Worm (Caenorhabditis elegans) whole organism, midembryonic: ENCODE data around the gene K11H12.11.

Experiments used
- T22C8.4 ChIP-seq: fragments of 200-800 bp; sonication (Bioruptor generic); IDR thresholded peaks from 2 replicates; pipeline ENCODE4 v1.3.6; 2022; ENCODE audit warnings: missing genetic modification characterization, missing compliant biosample characterization
- cog-1 ChIP-seq: sonication (generic microtip); optimal IDR thresholded peaks from 2 replicates; lab custom pipeline; 2016; ENCODE audit warnings: missing genetic modification characterization, missing compliant biosample characterization
- flt-1 ChIP-seq: fragments of 200-800 bp; sonication (Bioruptor generic); IDR thresholded peaks from 2 replicates; pipeline ENCODE4 v1.3.6; 2022; ENCODE audit warnings: missing genetic modification characterization, missing compliant biosample characterization
- klf-2 ChIP-seq: fragments of 200-800 bp; sonication (Bioruptor generic); conservative IDR thresholded peaks from 2 replicates; pipeline ENCODE4 v1.3.6; 2022; ENCODE audit warnings: missing genetic modification reagents, missing genetic modification characterization, missing compliant biosample characterization
- med-1 ChIP-seq: sonication (generic microtip); optimal IDR thresholded peaks from 2 replicates; lab custom pipeline; 2017; ENCODE audit warnings: missing genetic modification characterization, mild to moderate bottlenecking, missing compliant biosample characterization, antibody characterized with exemption, missing genetic modification reagents; ENCODE audit not compliant: insufficient read depth
- ref-1 ChIP-seq: fragments of 200-800 bp; sonication (Bioruptor generic); conservative IDR thresholded peaks from 2 replicates; pipeline ENCODE4 v1.3.6; 2022; ENCODE audit warnings: missing genetic modification reagents, missing genetic modification characterization, missing compliant biosample characterization
- tab-1 ChIP-seq: fragments of 200-800 bp; sonication (Bioruptor generic); IDR thresholded peaks from 2 replicates; pipeline ENCODE4 v1.3.6; 2022; ENCODE audit warnings: missing genetic modification characterization, missing compliant biosample characterization
- ztf-23 ChIP-seq: fragments of 200-800 bp; sonication (Bioruptor generic); IDR thresholded peaks from 2 replicates; pipeline ENCODE4 v1.3.6; 2022; ENCODE audit warnings: missing genetic modification reagents, missing genetic modification characterization, missing compliant biosample characterization
- ztf-29 ChIP-seq: fragments of 200-800 bp; sonication (Bioruptor generic); IDR thresholded peaks from 2 replicates; pipeline ENCODE4 v1.3.6; 2022; ENCODE audit warnings: missing genetic modification reagents, missing genetic modification characterization, missing compliant biosample characterization

The K11H12.11 gene

DNA sequence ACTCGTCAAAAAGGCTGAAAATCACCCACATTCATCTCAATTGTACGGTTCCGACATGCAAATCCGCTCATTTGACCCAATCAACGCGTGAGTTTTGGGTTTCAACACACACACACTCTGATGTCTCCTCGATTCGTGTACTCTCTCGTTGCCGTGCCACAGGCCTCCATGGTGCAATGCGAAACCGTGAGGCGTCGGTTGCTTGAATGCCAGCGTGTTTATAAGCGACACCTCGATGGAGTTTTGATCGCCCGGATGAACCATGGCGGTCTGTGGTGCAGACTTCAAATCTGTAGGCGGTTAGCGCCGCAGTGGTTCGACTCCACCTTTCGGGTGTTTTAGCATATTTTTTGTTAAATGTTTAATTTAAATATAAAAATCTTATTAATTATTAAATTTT is 12.4 kb downstream of the K11H12.11 start:
- no peak for TF ChIP-seq T22C8.4 (GFP tag; lab: Robert Waterston, UW)

DNA sequence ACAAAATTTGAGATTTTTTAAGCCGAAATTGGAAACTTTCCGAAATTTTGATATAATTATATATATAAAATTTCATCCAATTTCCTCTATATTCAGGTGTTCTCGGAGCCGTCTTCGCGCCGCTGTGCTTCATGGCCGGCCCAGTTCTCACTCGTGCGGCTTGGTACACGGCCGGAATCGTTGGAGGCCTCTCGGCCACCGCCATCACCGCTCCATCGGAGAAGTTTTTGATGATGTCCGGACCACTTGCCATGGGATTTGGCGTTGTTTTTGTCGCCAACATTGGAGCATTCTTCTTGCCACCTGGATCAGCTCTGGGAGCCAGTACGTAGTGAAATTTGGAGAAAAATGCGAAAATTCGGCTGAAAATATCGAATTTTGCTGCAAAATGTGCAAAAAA is 13.3 kb downstream of the K11H12.11 start:
- TF ChIP-seq cog-1 (tag; lab: Kevin White, UChicago): no peak
- no peak for TF ChIP-seq T22C8.4 (GFP tag; lab: Robert Waterston, UW)
- TF ChIP-seq ref-1 (GFP tag; lab: Robert Waterston, UW): no peak

DNA sequence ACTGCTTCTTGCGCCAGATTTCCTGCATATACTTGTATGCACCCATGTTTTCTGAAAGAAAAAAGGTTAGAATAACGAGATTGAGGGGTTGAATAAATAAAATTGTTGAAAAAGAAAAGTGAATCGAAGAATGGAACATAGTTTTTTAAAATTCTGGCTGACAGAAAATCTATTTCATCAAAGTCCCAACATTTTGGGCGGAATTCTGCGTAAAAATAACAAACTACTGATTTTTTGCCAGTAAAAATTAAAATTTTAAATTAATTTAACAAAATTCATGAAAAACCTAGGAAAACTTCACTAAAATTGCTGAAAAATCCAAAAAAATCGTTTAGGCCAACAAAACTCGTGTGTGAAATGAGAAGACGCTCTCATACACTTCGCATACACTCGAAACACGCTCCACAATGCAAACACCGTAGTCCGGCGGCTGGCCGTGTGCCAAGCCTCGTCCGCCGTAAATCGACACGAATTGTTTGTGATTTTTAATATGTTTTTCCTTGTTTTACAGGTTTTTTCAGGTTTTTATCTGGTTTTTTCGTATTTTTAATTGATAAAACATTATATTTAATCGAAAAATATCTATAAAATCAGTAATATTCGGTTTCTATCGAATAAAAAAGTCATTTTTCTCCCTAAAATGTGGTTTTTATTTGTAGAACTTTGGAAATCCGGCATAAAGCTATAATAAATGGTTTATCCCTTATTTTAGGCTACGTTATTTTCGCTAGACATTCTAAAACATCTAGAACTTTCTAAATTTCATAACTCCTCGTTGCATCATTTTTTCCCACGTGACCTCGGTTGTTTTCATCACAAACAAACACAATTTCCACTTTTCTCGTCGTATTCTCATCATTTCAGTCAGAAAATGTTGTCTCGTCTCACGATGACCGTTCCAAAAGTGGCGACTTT is 15.6 kb downstream of the K11H12.11 start, which contains the start of the genes rpl-15 and K11H12.8:
Gene rpl-15, minus strand, starts transcription at position 51 of the 915 bp plus-strand sequence.
Gene K11H12.8, plus strand, starts transcription at position 865 of the 915 bp plus-strand sequence.
- TF ChIP-seq klf-2 (GFP tag; lab: Robert Waterston, UW): peak; percentile 87
- peak; percentile 81 for TF ChIP-seq T22C8.4 (GFP tag; lab: Robert Waterston, UW)
- TF ChIP-seq flt-1 (GFP tag; lab: Robert Waterston, UW): peak; percentile 96
- TF ChIP-seq tab-1 (GFP tag; lab: Robert Waterston, UW): peak; percentile 87
- TF ChIP-seq ztf-23: peak; percentile 98
- peak; percentile 94 for TF ChIP-seq ztf-29 (GFP tag; lab: Robert Waterston, UW)
- TF ChIP-seq med-1 (GFP tag; lab: Kevin White, UChicago): peak; percentile 47
- peak; percentile 66 for TF ChIP-seq ref-1 (GFP tag; lab: Robert Waterston, UW)
- TF ChIP-seq cog-1 (tag; lab: Kevin White, UChicago): peak; percentile 99

DNA sequence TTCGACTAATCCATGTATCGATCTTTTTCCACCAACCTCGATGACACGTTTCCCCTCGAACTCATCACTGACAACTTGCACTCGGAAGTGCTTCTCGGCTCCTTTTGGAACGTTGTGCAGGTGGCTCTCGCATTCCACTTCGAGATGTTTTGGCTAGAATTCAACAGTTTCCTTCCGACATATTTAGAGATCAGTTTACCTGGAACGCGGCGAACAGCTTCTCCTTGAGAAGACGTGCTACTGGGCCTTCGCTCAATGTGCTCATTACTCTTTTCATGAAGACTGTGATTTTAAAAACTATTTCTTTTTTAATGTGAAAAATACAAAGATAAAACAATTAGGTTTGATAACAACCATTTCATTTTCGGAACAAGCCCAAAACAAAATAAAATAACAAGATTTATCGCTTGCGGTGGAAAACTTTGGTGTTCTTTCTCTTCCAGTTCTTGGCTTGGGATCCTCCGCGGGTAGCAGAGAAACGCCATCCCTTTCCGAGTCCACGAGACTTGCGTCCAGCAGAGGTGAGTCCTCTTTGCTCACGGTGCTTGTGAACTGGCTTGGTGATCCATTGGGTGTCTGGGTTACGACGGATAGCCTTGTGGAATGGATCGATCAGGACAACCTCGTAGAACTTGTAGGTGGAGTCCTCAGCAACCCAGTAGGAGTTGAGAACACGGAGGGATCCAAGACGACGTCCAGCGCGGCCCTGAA is 17.1 kb downstream of the K11H12.11 start, which contains the start of gene K11H12.1:
Gene K11H12.1, minus strand, starts transcription at position 284 of the 711 bp plus-strand sequence.
- TF ChIP-seq ztf-29 (GFP tag; lab: Robert Waterston, UW): no peak
- TF ChIP-seq ztf-23: no peak
- no peak for TF ChIP-seq ref-1 (GFP tag; lab: Robert Waterston, UW)
- TF ChIP-seq cog-1 (tag; lab: Kevin White, UChicago): no peak
- no peak for TF ChIP-seq tab-1 (GFP tag; lab: Robert Waterston, UW)
- TF ChIP-seq klf-2 (GFP tag; lab: Robert Waterston, UW): no peak
- no peak for TF ChIP-seq med-1 (GFP tag; lab: Kevin White, UChicago)
- TF ChIP-seq T22C8.4 (GFP tag; lab: Robert Waterston, UW): no peak
- TF ChIP-seq flt-1 (GFP tag; lab: Robert Waterston, UW): no peak

DNA sequence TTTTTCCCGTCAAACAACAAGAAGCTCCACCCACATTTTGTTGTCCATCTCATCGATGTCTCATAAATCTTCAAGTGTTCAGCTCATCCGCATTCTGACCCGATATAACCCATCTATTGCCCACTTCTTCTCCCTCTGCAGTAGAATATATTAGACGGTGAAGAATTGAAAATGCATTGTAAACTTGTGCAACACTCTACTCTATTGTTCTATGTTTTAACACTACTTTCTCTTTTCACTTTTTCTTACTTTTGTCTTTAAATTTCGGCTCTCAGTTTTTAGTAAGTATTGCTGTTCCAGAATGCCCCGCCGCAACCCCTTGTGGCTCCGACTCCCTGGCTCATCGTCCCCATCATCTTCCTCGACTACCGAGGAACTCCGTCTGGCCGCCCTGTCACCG is 21.0 kb downstream of the K11H12.11 start, which contains the start of gene K11H12.9:
Gene K11H12.9, plus strand, starts transcription at position 301 of the 400 bp plus-strand sequence.
- no peak for TF ChIP-seq T22C8.4 (GFP tag; lab: Robert Waterston, UW)
- TF ChIP-seq med-1 (GFP tag; lab: Kevin White, UChicago): no peak
- no peak for TF ChIP-seq ztf-29 (GFP tag; lab: Robert Waterston, UW)

DNA sequence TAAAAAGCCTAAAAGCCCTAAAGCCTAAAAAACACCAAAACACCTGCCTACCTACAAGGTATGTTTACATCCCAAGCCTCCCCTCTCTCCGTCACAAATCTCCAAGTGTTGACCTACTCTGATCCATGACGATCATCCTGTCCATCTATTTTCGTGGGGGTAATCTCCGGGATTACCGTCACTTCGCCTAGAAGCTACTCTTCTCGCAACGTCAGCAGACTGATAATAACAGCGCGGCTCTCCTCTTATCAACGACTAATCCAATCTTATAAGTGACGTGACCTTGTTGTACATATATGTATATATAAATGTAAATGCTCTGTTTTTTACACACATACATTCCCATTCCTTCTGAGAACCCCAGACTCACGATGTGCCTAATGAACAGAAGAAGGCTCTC is 22.0 kb downstream of the K11H12.11 start:
- no peak for TF ChIP-seq med-1 (GFP tag; lab: Kevin White, UChicago)

DNA sequence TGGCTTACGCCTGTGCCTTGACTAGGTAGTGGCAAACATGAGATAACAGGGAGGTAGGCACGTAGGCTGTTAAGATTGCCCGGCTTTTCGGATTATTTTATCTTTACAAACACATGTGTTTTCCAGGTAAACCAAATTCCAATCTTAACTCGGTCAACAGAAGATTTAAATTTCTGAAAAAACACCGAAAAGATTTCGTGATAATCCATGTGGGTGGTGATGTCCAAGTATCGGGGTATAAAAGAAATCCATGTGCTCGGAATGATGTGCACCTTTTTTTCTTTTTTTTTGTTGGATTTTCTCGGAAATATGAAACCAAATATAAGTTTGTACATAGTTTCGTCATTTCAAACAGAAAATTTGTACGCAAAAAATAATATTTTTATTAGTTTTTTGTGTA is 26.9 kb downstream of the K11H12.11 start:
- TF ChIP-seq ztf-23 (no peak), ztf-29 (GFP tag; lab: Robert Waterston, UW) (no peak), med-1 (GFP tag; lab: Kevin White, UChicago) (no peak), cog-1 (tag; lab: Kevin White, UChicago) (no peak), ref-1 (GFP tag; lab: Robert Waterston, UW) (no peak), klf-2 (GFP tag; lab: Robert Waterston, UW) (no peak), tab-1 (GFP tag; lab: Robert Waterston, UW) (no peak)

DNA sequence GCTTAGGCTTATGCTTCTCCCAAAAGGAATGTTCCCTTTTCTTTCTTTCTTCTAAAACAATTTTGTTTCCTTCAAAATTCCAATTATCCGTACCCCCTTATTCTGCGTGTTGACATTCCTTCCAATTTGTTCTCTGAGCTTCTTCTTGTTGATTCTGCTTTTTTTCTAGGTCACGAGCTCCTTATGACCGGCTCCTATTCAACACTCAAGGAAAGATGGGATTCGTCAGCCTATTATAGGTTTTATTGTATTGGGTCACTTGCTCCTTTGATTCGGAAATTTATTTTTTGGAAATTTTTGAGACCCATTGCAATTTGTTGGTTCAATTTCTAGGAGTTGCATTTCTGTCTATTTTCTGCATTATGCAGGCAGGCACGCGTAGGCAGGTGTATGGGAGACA is 31.2 kb downstream of the K11H12.11 start:
- no peak for TF ChIP-seq klf-2 (GFP tag; lab: Robert Waterston, UW)

DNA sequence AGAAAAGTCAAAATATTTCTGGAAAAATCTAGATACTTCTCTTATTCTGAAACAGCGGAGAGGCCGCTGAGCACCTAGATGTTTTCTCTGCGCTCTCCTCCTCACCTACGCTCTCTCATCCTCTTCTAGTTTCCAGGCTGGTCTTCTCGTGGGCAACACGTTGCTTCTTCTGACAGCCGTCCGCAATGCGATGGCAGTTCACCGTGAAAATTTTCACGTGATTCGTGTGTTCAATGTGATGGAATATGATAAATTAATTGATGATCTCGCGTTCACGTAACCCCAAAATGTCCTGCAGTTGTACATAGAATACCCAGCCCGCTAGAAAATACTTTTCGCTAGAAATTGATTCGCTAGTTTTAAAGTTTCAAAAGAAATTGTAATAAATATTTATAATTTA is 36.8 kb downstream of the K11H12.11 start:
- TF ChIP-seq ztf-23 (no peak), tab-1 (GFP tag; lab: Robert Waterston, UW) (no peak), klf-2 (GFP tag; lab: Robert Waterston, UW) (no peak), T22C8.4 (GFP tag; lab: Robert Waterston, UW) (no peak), ztf-29 (GFP tag; lab: Robert Waterston, UW) (no peak)

DNA sequence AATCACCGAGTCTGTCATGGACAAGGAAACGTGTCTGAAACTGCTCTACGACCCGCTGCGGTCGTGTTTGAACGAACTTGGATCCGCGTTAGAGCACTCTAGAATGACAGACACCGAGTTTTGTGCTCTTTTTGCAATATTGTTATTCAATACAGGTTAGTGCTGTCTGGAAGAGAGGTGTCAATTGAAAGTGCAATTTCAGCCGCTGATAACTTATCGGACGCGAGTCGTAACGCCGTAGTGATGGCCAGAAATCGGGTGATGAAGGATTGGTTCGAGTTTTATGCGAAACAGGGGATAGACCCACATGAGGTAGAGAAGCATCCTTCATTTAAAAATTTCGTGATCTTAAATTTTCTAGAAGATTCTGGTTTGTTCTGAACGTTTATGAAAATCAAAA is 38.5 kb downstream of the K11H12.11 start:
- TF ChIP-seq ztf-23: no peak
- no peak for TF ChIP-seq cog-1 (tag; lab: Kevin White, UChicago)
